Worm (Caenorhabditis elegans): ENCODE results near the gene Y105C5A.9.

- TF ChIP-seq lin-39 (tag; optimal IDR thresholded peaks at IDR 0.05) (no peak), lsy-2 (tag; optimal IDR thresholded peaks at IDR 0.05) (no peak), pag-3 (tag; optimal IDR thresholded peaks at IDR 0.05; ENCODE audit: borderline replicate concordance, insufficient read depth) (no peak), sptf-1 (tag; optimal IDR thresholded peaks at IDR 0.05) (no peak)
Observed at ce11 chrIV:15648245-15648644, 16.9 kb downstream of the Y105C5A.9 start.
